Worm (Caenorhabditis elegans) whole organism, L4 larva: ENCODE results near the gene xbx-1.

Experiments used
- R02D3.7 ChIP-seq: fragments of 150-350 bp; sonication (generic microtip); optimal IDR thresholded peaks from 3 replicates; lab custom pipeline; 2014; ENCODE audit warnings: missing biosample characterization, missing genetic modification characterization
- aha-1 ChIP-seq: fragments of 150-350 bp; peaks from one replicate; lab custom pipeline; 2014; ENCODE audit warnings: missing biosample characterization, missing genetic modification characterization
- daf-19 ChIP-seq: fragments of 200-800 bp; sonication (Bioruptor generic); conservative IDR thresholded peaks from 2 replicates; pipeline ENCODE4 v1.3.6; 2022; ENCODE audit warnings: missing genetic modification characterization, missing compliant biosample characterization
- hlh-11 ChIP-seq: fragments of 200-800 bp; sonication (Bioruptor generic); optimal IDR thresholded peaks from 2 replicates; lab custom pipeline; 2018; ENCODE audit warnings: mild to moderate bottlenecking, missing genetic modification characterization, missing compliant biosample characterization
- lin-15B ChIP-seq: fragments of 150-350 bp; sonication (generic microtip); optimal IDR thresholded peaks from 3 replicates; lab custom pipeline; 2014; ENCODE audit warnings: missing biosample characterization, missing genetic modification characterization
- lin-39 ChIP-seq: fragments of 150-350 bp; optimal IDR thresholded peaks from 2 replicates; lab custom pipeline; 2014; ENCODE audit warnings: missing biosample characterization, missing genetic modification reagents, missing genetic modification characterization
- nhr-237 ChIP-seq: sonication (generic microtip); optimal IDR thresholded peaks from 2 replicates; lab custom pipeline; 2017; ENCODE audit warnings: missing biosample characterization, missing genetic modification characterization
- nhr-25 ChIP-seq: sonication (generic microtip); optimal IDR thresholded peaks from 2 replicates; lab custom pipeline; 2017; ENCODE audit warnings: missing genetic modification characterization, mild to moderate bottlenecking, missing compliant biosample characterization, antibody characterized with exemption, moderate library complexity, borderline replicate concordance; ENCODE audit not compliant: insufficient read depth
- nhr-6 ChIP-seq: fragments of 150-350 bp; optimal IDR thresholded peaks from 2 replicates; lab custom pipeline; 2014; ENCODE audit warnings: missing biosample characterization, missing genetic modification characterization
- pha-4 ChIP-seq, 2 experiments: fragments of 150-350 bp in 1 of 2; fragments of 200-800 bp in 1 of 2; sonication (Bioruptor generic) in 1 of 2; IDR thresholded peaks in 1 of 2; optimal IDR thresholded peaks in 1 of 2; 2 replicates each; pipeline versions ENCODE4 v1.3.6 to Lab custom; 2014 to 2022; ENCODE audit warnings: missing genetic modification characterization in 2 of 2, missing genetic modification reagents in 2 of 2, missing biosample characterization in 1 of 2, missing compliant biosample characterization in 1 of 2
- saeg-2 ChIP-seq: fragments of 200-800 bp; sonication (Bioruptor generic); IDR thresholded peaks from 2 replicates; pipeline ENCODE4 v1.3.6; 2022; ENCODE audit warnings: missing genetic modification reagents, missing genetic modification characterization, missing compliant biosample characterization
- unc-39 ChIP-seq: sonication (generic microtip); optimal IDR thresholded peaks from 2 replicates; lab custom pipeline; 2017; ENCODE audit warnings: missing biosample characterization, missing genetic modification characterization
- ztf-7 ChIP-seq: fragments of 150-350 bp; optimal IDR thresholded peaks from 2 replicates; lab custom pipeline; 2014; ENCODE audit warnings: missing biosample characterization, missing genetic modification characterization

DNA sequence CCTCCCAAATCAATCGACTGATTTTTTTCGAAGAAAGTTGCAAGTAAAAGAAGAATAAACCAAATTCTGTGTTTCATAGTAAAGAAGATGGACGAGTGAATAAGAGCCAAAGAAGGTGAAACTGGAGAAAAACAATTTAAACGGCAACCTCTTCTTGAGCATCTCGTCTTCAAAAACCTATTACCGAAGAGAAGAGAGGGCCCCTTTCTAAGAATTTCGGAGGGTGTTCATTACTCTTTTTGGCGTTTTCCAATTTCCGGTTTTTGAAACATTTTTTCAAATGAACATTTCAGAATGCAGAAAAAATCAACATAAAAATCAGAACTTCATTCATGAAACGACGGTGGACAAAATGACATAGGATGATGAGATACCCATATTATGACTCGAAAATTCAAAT lies 31.5 kb downstream of the xbx-1 start, which contains the start of gene nmr-2:
- TF ChIP-seq saeg-2, result no peak
- TF ChIP-seq lin-15B, result no peak
- no peak for TF ChIP-seq pha-4 (GFP tag; IDR thresholded peaks at IDR 0.05; lab: Robert Waterston, UW)
- no peak for TF ChIP-seq pha-4 (tag; optimal IDR thresholded peaks at IDR 0.05; lab: Kevin White, UChicago)
- TF ChIP-seq nhr-237 (tag; lab: Kevin White, UChicago), result no peak
- TF ChIP-seq unc-39 (tag; lab: Kevin White, UChicago), result no peak
- no peak for TF ChIP-seq nhr-6 (tag; lab: Kevin White, UChicago)
- no peak for TF ChIP-seq daf-19
- no peak for TF ChIP-seq ztf-7 (tag; lab: Kevin White, UChicago)
- TF ChIP-seq hlh-11 (tag; lab: Kevin White, UChicago), result no peak
- TF ChIP-seq aha-1 (tag; lab: Kevin White, UChicago), result no peak
- no peak for TF ChIP-seq nhr-25 (tag; lab: Kevin White, UChicago)
- TF ChIP-seq R02D3.7, result no peak
- no peak for TF ChIP-seq lin-39
